Worm (Caenorhabditis elegans): ENCODE measurements around the gene C09B9.7.

The C09B9.7 gene

DNA sequence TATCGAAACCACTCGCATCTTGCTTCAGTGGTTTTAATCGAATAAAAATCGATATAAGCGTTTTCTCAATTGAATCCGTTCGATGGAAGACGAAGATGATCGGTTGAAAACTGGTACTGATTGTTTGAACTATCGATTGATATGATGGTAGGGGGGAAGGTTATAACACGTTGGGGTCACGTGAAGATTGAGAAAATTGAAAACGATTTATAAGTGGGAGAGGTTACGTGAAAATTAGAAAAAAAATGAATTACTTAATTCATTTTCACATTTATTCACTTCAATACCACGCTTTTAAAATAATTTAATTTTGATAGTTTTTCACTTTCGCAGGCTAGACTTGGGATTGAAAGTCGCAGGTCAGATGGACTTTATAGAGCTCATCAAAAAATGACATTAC, at the start of gene C09B9.7:
Gene C09B9.7, minus strand, starts transcription at position 101 of the 400 bp plus-strand sequence.
- TF ChIP-seq him-1 (tag; optimal IDR thresholded peaks at IDR 0.05) (no peak), dao-5 (tag; optimal IDR thresholded peaks at IDR 0.05) (no peak), W03F9.2 (tag; optimal IDR thresholded peaks at IDR 0.05) (no peak)

DNA sequence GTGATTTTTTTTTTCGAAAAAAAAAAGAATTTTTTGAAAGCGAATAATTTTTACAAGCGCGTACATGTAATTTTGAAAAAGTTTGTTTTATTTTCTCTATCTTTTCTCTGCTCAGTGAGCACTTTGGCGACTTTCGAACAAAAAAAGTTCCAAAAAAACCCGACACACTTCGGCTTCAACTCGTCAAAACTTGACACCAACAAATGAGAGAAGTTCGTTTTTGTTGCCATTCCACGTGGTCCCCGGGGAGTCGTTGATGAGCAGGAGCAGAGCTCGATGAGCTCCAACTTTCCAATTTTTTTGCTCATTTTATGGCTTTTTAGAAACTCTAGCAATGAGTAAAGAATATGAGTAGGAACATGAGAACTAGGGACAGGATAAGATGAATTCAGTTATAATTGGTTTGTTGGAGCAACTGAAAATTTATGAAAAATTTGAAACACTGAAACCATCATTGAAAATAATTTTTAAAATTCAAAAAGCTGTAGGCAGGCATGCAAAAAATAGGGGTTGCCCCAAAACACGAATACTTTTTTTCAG, 49.6 kb upstream of the C09B9.7 start:
- TF ChIP-seq dao-5 (tag; optimal IDR thresholded peaks at IDR 0.05) (no peak), him-1 (tag; optimal IDR thresholded peaks at IDR 0.05) (no peak), W03F9.2 (tag; optimal IDR thresholded peaks at IDR 0.05) (no peak)

DNA sequence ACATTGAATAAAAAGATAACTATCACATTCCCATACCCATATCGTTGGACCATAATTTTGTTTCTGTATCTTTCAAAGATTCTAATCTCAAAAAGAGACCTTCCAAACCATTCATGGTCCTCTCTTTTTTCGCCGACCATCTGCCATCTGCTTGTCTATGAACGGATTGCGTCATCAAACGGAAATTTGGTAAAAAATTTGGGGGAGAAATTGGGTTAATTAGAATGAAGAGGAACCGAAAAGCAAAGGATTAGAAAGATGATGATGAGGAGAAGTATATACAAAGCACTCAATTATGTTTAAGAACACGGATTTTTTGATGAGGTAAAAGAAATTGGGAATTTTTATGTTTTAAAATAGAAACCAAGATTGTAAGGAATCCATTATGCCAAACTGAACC, 49.1 kb upstream of the C09B9.7 start:
- TF ChIP-seq W03F9.2 (tag; optimal IDR thresholded peaks at IDR 0.05) (no peak), him-1 (tag; optimal IDR thresholded peaks at IDR 0.05) (no peak), dao-5 (tag; optimal IDR thresholded peaks at IDR 0.05) (no peak)

DNA sequence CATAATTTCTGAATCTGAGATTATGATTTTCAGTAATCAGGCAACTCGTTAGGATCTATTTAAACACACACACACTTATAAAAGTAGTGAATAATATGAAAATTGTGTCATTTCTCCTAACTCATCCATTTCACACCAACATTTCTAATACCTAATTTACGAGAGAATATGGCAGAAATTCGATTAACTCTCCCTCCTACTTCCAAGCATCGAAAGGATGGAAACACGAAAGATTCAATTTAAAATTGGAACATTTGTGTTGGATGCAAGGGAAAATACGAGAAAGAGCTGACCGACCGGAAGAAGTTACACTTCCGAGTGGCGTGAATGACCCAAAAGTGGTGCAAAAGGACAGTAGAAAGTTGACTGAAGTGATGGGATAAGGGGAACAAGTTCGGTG, 48.1 kb upstream of the C09B9.7 start:
- TF ChIP-seq W03F9.2 (tag; optimal IDR thresholded peaks at IDR 0.05) (no peak), dao-5 (tag; optimal IDR thresholded peaks at IDR 0.05) (no peak), him-1 (tag; optimal IDR thresholded peaks at IDR 0.05) (no peak)

DNA sequence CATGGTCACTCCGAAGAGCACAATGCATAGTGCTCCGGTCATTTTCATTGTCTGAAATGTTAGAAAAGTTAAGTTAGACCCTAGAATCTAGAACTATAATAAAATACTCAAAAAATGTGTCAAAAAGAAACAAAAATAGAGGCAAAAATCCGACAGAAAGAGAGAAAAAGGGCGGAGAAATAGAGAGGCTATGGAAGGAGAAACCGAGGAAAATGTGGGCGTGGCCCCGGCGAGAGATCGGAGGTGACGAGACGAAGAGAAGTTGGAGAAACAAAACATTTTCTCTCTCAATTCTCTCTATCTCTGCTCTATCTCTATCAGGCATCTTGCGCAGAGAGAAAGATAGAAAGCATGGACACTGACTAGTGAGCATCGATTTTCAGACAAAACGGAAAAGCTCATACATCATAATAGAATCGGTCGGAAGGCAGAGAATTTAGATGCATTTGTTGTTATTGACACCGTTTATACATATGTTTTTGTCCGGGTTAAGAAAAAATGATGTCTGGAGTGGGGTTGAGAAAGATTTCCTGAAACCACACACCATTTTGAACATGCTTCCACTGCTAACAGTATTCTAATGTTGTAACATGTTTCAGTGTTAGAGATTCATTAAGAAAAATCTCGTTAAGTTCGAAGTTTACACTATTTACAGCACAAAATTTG, 42.5 kb upstream of the C09B9.7 start, which contains the start of gene C02B10.3:
Gene C02B10.3, minus strand, starts transcription at position 51 of the 666 bp plus-strand sequence.
- peak; percentile 48 for TF ChIP-seq him-1 (tag; optimal IDR thresholded peaks at IDR 0.05)
- no peak for TF ChIP-seq dao-5 (tag; optimal IDR thresholded peaks at IDR 0.05)
- TF ChIP-seq W03F9.2 (tag; optimal IDR thresholded peaks at IDR 0.05): no peak

DNA sequence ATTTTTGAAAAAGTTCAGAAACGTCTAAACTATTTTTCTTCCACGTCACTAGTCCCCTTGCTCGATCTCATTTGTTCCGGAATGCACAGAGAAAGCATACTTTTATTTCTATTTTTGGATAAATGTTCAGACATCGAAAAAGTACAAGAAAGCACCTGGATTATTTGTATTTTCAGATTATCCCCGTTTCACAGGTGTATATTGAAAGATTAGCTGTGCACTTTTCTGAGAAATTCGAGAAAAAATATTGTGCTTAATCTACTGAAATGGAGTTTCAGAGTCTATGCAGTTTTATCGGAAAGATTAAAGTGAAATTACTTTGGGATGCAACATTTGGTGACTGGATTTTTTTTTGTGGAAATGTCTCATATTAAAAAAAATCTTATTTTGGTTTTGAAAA, 41.1 kb upstream of the C09B9.7 start:
- no peak for TF ChIP-seq W03F9.2 (tag; optimal IDR thresholded peaks at IDR 0.05)
- no peak for TF ChIP-seq him-1 (tag; optimal IDR thresholded peaks at IDR 0.05)
- no peak for TF ChIP-seq dao-5 (tag; optimal IDR thresholded peaks at IDR 0.05)

DNA sequence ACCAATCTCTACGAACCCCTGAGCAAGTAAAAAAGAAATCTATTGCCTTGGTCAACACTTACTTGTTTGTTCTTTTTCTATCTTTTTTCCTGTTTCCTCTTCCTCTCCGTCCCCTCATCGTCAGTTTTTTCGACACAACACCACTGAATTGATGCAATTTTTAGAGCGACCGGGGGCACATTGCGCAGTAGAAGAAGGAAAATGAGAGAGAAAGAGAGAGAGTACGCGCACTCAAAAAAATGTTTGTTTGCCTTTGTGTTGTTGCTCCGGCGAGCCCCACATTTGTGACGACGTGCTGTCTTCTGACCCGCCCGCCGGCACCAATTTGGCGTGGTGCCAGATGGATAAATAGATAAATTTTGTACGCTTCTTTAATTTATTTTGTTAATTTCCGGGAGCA, 39.3 kb upstream of the C09B9.7 start:
- TF ChIP-seq him-1 (tag; optimal IDR thresholded peaks at IDR 0.05): peak; percentile 48
- no peak for TF ChIP-seq W03F9.2 (tag; optimal IDR thresholded peaks at IDR 0.05)

DNA sequence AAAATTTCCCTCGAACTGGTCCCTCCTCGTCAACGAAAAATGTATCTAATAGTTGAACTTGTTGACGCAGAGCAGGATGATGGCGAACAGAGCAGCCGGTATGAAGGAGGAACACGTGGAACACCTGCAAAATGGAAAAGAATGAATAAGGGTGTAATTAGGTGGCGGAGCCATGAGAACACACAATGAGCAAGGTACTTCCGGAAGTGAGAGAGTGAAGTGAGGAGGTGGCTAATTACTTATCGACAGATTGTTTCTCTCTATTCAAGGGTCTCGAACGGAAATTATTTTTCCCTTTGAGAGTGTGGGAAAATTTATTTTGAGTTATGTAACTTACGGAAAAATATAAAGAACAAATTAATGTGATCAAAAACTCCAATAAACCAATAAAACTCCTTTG, 32.6 kb upstream of the C09B9.7 start:
- TF ChIP-seq W03F9.2 (tag; optimal IDR thresholded peaks at IDR 0.05) (no peak), him-1 (tag; optimal IDR thresholded peaks at IDR 0.05) (no peak), dao-5 (tag; optimal IDR thresholded peaks at IDR 0.05) (no peak)

DNA sequence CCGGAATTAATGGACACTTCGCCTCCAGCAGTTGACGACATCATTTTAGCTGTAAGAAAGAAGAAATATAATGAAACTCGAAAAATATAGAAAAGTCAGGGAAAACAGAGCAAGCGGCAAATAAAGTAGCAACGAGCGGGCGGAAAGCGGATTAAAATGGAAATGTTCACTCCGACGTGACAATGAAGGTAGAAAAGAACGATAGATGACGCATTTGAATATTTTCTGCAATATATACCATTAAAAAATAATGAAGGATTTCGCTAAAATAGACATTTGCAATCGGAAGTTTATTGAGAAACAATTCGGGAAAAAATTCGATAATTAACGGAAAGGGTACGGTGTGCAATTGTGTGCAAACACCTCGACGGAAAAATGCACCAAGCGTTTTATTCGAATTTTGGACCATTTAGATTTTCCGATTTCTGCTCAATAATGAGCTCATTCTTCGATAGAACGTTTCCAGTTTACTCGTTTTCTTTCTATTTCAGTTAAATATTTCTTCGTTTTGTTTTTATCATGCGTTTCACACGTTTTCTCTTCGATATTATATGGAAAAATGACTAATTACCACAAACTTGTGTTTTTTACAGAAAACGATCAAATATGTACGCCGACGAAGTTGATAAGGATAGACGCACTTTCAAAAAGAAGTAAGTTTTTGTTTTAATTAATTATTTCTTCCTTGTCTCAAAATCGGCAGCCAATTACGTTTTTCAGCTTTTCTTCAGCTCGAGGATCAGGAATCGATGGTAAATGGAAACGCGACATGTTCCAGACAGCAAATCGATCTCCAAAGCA, 30.3 kb upstream of the C09B9.7 start, which contains the start of the genes snpn-1 and C02B10.4:
Gene snpn-1, minus strand, starts transcription at position 51 of the 801 bp plus-strand sequence.
Gene C02B10.4, plus strand, starts transcription at position 594 of the 801 bp plus-strand sequence.
- peak; percentile 52 for TF ChIP-seq W03F9.2 (tag; optimal IDR thresholded peaks at IDR 0.05)
- no peak for TF ChIP-seq dao-5 (tag; optimal IDR thresholded peaks at IDR 0.05)
- TF ChIP-seq him-1 (tag; optimal IDR thresholded peaks at IDR 0.05): peak; percentile 15

DNA sequence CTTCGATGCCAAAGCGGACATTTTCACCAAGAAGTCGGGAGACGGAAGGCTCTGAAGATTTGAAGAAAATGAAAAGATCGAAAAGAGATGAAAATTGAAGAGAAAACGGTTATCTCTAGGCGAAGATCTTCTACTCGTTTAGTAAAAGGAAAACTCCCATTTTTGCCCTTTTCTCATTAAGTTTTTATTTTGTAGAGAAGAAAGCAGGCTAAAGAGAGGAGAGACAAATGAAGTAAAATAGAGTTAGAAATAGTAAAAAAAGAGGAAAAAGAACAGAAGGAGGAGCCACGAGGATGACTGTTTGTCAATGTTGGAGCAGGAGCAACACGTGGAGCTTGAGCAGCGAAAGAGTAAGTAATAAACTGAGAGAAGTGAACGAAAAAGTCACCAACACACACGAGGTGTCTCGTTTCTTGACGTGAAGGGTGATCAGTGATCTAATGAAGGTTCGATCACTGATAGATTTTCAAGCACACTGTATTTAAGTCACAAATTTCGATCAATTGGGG, 28.0 kb upstream of the C09B9.7 start, which contains the start of gene ivd-1:
Gene ivd-1, minus strand, starts transcription at position 51 of the 509 bp plus-strand sequence.
- TF ChIP-seq him-1 (tag; optimal IDR thresholded peaks at IDR 0.05) (no peak), dao-5 (tag; optimal IDR thresholded peaks at IDR 0.05) (no peak), W03F9.2 (tag; optimal IDR thresholded peaks at IDR 0.05) (no peak)

DNA sequence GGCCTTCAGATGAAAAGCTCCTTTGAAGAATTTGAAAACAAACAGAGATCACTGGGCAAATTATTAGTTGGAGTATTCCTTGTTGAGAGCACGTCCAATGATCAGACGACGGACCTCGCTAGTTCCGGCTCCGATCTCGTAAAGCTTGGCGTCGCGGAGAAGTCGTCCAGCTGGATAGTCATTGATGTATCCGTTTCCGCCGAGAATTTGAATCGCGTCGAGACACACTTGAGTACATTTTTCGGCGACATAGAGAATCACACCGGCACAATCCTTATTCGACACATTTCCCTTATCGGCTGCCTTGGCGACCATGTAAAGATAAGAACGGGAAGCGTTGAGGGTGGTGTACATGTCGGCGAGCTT, 26.1 kb upstream of the C09B9.7 start:
- TF ChIP-seq dao-5 (tag; optimal IDR thresholded peaks at IDR 0.05) (no peak), him-1 (tag; optimal IDR thresholded peaks at IDR 0.05) (no peak), W03F9.2 (tag; optimal IDR thresholded peaks at IDR 0.05) (no peak)

DNA sequence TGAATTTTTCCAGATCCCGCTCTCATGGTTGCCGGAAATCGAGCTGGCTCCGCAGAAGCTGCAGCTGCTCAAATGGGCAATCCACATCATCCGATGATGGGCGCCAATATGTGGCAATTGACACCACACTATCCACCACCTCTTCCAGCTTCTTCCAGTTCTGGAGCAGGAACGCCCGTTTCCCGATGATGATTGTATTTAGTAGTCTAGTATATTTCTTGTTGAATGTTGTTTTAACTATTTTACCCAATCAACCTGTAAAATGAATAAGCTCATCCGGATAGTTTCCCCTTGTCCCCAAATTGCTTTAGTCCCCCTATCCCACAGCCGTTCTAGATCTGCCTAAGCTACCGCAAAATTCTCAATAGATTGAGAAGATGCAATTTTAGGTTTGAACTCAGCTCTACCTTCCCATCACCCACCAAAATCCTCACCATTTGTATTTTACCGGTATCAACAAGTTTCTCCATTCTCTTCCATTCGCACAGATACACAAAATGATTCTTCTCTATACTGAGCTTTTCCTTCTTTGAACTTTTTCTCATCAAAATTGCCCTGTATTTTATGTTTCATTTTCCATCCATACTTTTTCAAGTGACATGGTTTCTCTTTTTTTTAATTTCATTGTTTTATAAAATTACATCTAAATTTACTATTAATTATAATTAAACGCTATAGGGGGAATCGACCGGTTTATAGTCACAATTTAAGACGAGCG, 25.5 kb upstream of the C09B9.7 start:
- TF ChIP-seq dao-5 (tag; optimal IDR thresholded peaks at IDR 0.05) (no peak), W03F9.2 (tag; optimal IDR thresholded peaks at IDR 0.05) (no peak), him-1 (tag; optimal IDR thresholded peaks at IDR 0.05) (no peak)

DNA sequence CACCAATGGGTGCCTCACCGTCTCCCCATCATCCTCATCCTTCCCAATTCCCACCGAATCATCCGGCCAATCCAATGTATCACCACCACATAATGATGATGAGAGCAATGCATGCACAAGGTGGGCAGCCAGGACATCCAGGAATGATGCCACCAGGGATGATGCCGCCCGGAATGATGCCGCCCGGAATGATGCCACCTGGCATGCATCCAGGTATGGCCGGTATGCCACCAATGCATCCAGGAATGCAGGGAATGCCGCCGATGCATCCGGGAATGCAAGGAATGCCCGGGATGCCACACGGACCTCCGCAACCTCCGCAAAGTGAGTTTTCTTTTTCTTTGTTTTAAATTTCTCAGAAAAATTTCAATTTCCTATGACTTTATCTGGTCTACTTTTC, 24.9 kb upstream of the C09B9.7 start:
- TF ChIP-seq dao-5 (tag; optimal IDR thresholded peaks at IDR 0.05): no peak
- no peak for TF ChIP-seq him-1 (tag; optimal IDR thresholded peaks at IDR 0.05)
- TF ChIP-seq W03F9.2 (tag; optimal IDR thresholded peaks at IDR 0.05): no peak
